Fruit fly (Drosophila melanogaster) whole organism, wandering third instar larva: ENCODE results near the gene CG32201.

Experiments
- CG9705 ChIP-seq: fragments of 200-800 bp; sonication (Bioruptor generic); optimal IDR thresholded peaks from 2 replicates; lab custom pipeline; 2018; ENCODE audit warnings: missing biosample characterization, mild to moderate bottlenecking, missing genetic modification characterization
- Dif ChIP-seq: fragments of 200-275, 200-300 bp; sonication (Bioruptor generic); optimal IDR thresholded peaks from 2 replicates; lab custom pipeline; 2018; ENCODE audit warnings: missing biosample characterization, missing genetic modification characterization; ENCODE audit not compliant: partially characterized antibody

dm6 chr3L:18620988-18621734 is 11.7 kb downstream of the CG32201 start:
- TF ChIP-seq Dif (GFP tag; lab: Kevin White, UChicago) (no peak), CG9705 (GFP tag; lab: Kevin White, UChicago) (no peak)
